Worm (Caenorhabditis elegans): ENCODE results near the gene C14B9.8.

Gene C14B9.8

ce11 chrIII:8109459-8110057, 34.9 kb downstream of the C14B9.8 start (continued):
- TF ChIP-seq attf-5 (GFP tag; optimal IDR thresholded peaks at IDR 0.05), result peak; percentile 63
- TF ChIP-seq F23B12.7 (tag; optimal IDR thresholded peaks at IDR 0.05; ENCODE audit: insufficient read depth), result peak; percentile 91
- peak; percentile 64; the same call in 1 of the 2 replicates for TF ChIP-seq Y53G8AR.9 (GFP tag; conservative IDR thresholded peaks at IDR 0.05)
- TF ChIP-seq tbx-9 (tag; optimal IDR thresholded peaks at IDR 0.05; ENCODE audit: borderline replicate concordance), result no peak
- TF ChIP-seq repo-1 (tag; optimal IDR thresholded peaks at IDR 0.05), result peak; percentile 55
- peak; percentile 89 for TF ChIP-seq dox-1 (GFP tag; IDR thresholded peaks at IDR 0.05)
- no peak for TF ChIP-seq bed-2 (GFP tag; IDR thresholded peaks at IDR 0.05)
- TF ChIP-seq rcor-1 (GFP tag; IDR thresholded peaks at IDR 0.05), result peak; percentile 58; the same call in 1 of the 2 replicates
- peak; percentile 4 for TF ChIP-seq efl-1 (GFP tag; optimal IDR thresholded peaks at IDR 0.05)
- TF ChIP-seq ztf-6 (GFP tag; IDR thresholded peaks at IDR 0.05), result peak; percentile 83
- no peak for TF ChIP-seq bed-1 (GFP tag; IDR thresholded peaks at IDR 0.05)
- TF ChIP-seq madf-8 (GFP tag; conservative IDR thresholded peaks at IDR 0.05), result peak; percentile 28; the same call in 1 of the 2 replicates
- no peak for TF ChIP-seq lsy-27 (tag; optimal IDR thresholded peaks at IDR 0.05; ENCODE audit: borderline replicate concordance, insufficient read depth)
- no peak for TF ChIP-seq hlh-26 (GFP tag; conservative IDR thresholded peaks at IDR 0.05)
- TF ChIP-seq F57A8.1 (GFP tag; optimal IDR thresholded peaks at IDR 0.05), result peak; percentile 40
- peak; percentile 57 for TF ChIP-seq ceh-100 (GFP tag; IDR thresholded peaks at IDR 0.05)
- TF ChIP-seq attf-3 (GFP tag; conservative IDR thresholded peaks at IDR 0.05), result peak; percentile 64; the same call in 1 of the 2 replicates
- peak; percentile 54 for TF ChIP-seq gei-17 (GFP tag; optimal IDR thresholded peaks at IDR 0.05)
- peak; percentile 80 to 94 for TF ChIP-seq rec-8 (tag; optimal IDR thresholded peaks at IDR 0.05)
- TF ChIP-seq aptf-2 (GFP tag; conservative IDR thresholded peaks at IDR 0.05), result no peak
- TF ChIP-seq aptf-3 (GFP tag; IDR thresholded peaks at IDR 0.05), result no peak
- no peak for TF ChIP-seq hlh-12 (tag; optimal IDR thresholded peaks at IDR 0.05)
- peak; percentile 42 for TF ChIP-seq unc-130 (GFP tag; optimal IDR thresholded peaks at IDR 0.05)
- peak; percentile 79; the same call in 1 of the 2 replicates for TF ChIP-seq sea-2 (GFP tag; IDR thresholded peaks at IDR 0.05)
- no peak for TF ChIP-seq Y79H2A.3 (GFP tag; conservative IDR thresholded peaks at IDR 0.05)
- peak; percentile 53; the same call in 1 of the 2 replicates for TF ChIP-seq C17E4.6 (GFP tag; IDR thresholded peaks at IDR 0.05)
- peak; percentile 81 for TF ChIP-seq snpc-4 (GFP tag; optimal IDR thresholded peaks at IDR 0.05)
- peak; percentile 36 to 76 (median 64) for TF ChIP-seq snpc-4 (tag; optimal IDR thresholded peaks at IDR 0.05)
- TF ChIP-seq ceh-79 (tag; optimal IDR thresholded peaks at IDR 0.05), result peak; percentile 37
- TF ChIP-seq F57C9.4 (tag; optimal IDR thresholded peaks at IDR 0.05), result no peak
- TF ChIP-seq ceh-58 (GFP tag; IDR thresholded peaks at IDR 0.05), result no peak
- TF ChIP-seq T26A5.8 (tag; optimal IDR thresholded peaks at IDR 0.05), result peak; percentile 61
- TF ChIP-seq lin-26 (GFP tag; IDR thresholded peaks at IDR 0.05), result peak; percentile 95
- peak; percentile 19 for TF ChIP-seq atf-7 (tag; optimal IDR thresholded peaks at IDR 0.05)
- peak; percentile 42 for TF ChIP-seq fkh-3 (tag; optimal IDR thresholded peaks at IDR 0.05)
- TF ChIP-seq sptf-2 (GFP tag; optimal IDR thresholded peaks at IDR 0.05), result peak; percentile 39
- TF ChIP-seq lir-1 (GFP tag; conservative IDR thresholded peaks at IDR 0.05), result no peak
- TF ChIP-seq F33H1.4 (GFP tag; IDR thresholded peaks at IDR 0.05), result peak; percentile 61
- peak; percentile 99 for TF ChIP-seq tbp1 (GFP tag; optimal IDR thresholded peaks at IDR 0.05)
- no peak for TF ChIP-seq nfya-1 (tag; optimal IDR thresholded peaks at IDR 0.05; ENCODE audit: borderline replicate concordance, insufficient read depth)
- TF ChIP-seq B0336.3 (GFP tag; IDR thresholded peaks at IDR 0.05), result peak; percentile 54; the same call in 1 of the 2 replicates
- no peak for TF ChIP-seq F55B11.4 (tag; optimal IDR thresholded peaks at IDR 0.05; ENCODE audit: borderline replicate concordance, insufficient read depth)
- no peak for TF ChIP-seq ztf-3 (GFP tag; optimal IDR thresholded peaks at IDR 0.05)
- peak; percentile 30 for TF ChIP-seq F10E7.11 (tag; optimal IDR thresholded peaks at IDR 0.05)
- peak; percentile 65 for TF ChIP-seq F49E8.2 (tag; optimal IDR thresholded peaks at IDR 0.05; ENCODE audit: insufficient read depth)
- peak; percentile 92 for TF ChIP-seq die-1 (tag; optimal IDR thresholded peaks at IDR 0.05)
- TF ChIP-seq K11D2.4 (GFP tag; IDR thresholded peaks at IDR 0.05), result peak; percentile 61
